Fruit fly (Drosophila melanogaster) whole organism, embryonic: ENCODE results near the gene baf.
A peak's percentile ranks its signal among the peaks of the same experiment; 100 is the strongest.

Experiments used
- ATbp ChIP-seq: fragments of 200-800 bp; sonication (Bioruptor generic); optimal IDR thresholded peaks from 2 replicates; lab custom pipeline; 2017; ENCODE audit warnings: missing biosample characterization, mild to moderate bottlenecking, missing genetic modification characterization, missing genetic modification reagents
- Ada2b ChIP-seq: fragments of 200-800 bp; sonication (Bioruptor generic); IDR thresholded peaks from 2 replicates; pipeline ENCODE4 v1.3.6; 2022; ENCODE audit warnings: missing biosample characterization, missing genetic modification characterization
- CG10267 ChIP-seq: fragments of 200-800 bp; sonication (Bioruptor generic); optimal IDR thresholded peaks from 2 replicates; lab custom pipeline; 2018; ENCODE audit warnings: missing biosample characterization, mild to moderate bottlenecking, missing genetic modification characterization, moderate library complexity
- CG10321 ChIP-seq: fragments of 200-800 bp; sonication (Bioruptor generic); IDR thresholded peaks from 2 replicates; pipeline ENCODE4 v1.3.6; 2022; ENCODE audit warnings: missing biosample characterization, missing genetic modification characterization
- CG11398 ChIP-seq: fragments of 200-800 bp; sonication (Bioruptor generic); optimal IDR thresholded peaks from 2 replicates; lab custom pipeline; 2016; ENCODE audit warnings: missing biosample characterization, missing genetic modification characterization
- CG14441 ChIP-seq: fragments of 200-800 bp; sonication (Bioruptor generic); IDR thresholded peaks from 2 replicates; pipeline ENCODE4 v1.3.6; 2022; ENCODE audit warnings: missing biosample characterization, missing genetic modification characterization
- CG16779 ChIP-seq: fragments of 200-800 bp; sonication (Bioruptor generic); IDR thresholded peaks from 2 replicates; pipeline ENCODE4 v1.3.6; 2022; ENCODE audit warnings: missing biosample characterization, missing genetic modification characterization
- CG17568 ChIP-seq: fragments of 200-800 bp; sonication (Bioruptor generic); optimal IDR thresholded peaks from 2 replicates; lab custom pipeline; 2018; ENCODE audit warnings: missing biosample characterization, mild to moderate bottlenecking, missing genetic modification characterization, moderate library complexity
- CG2678 ChIP-seq: fragments of 200-800 bp; sonication (Bioruptor generic); optimal IDR thresholded peaks from 3 replicates; lab custom pipeline; 2019; ENCODE audit warnings: missing biosample characterization, mild to moderate bottlenecking, missing genetic modification characterization, moderate library complexity
- CG2712 ChIP-seq: fragments of 200-800 bp; optimal IDR thresholded peaks from 3 replicates; lab custom pipeline; 2019; ENCODE audit warnings: missing biosample characterization, mild to moderate bottlenecking, missing genetic modification characterization, moderate library complexity
- CG31365 ChIP-seq: fragments of 200-800 bp; sonication (Bioruptor generic); optimal IDR thresholded peaks from 2 replicates; lab custom pipeline; 2018; ENCODE audit warnings: missing biosample characterization, mild to moderate bottlenecking, missing genetic modification characterization
- CG3726 ChIP-seq: fragments of 200-800 bp; sonication (Bioruptor generic); IDR thresholded peaks from 3 replicates; pipeline ENCODE4, ENCODE4 v1.3.6; 2022; ENCODE audit warnings: missing biosample characterization, missing genetic modification characterization
- CG4282 ChIP-seq: fragments of 200-800 bp; sonication (Bioruptor generic); optimal IDR thresholded peaks from 2 replicates; lab custom pipeline; 2016; ENCODE audit warnings: missing biosample characterization, missing genetic modification characterization
- CG43689 ChIP-seq: fragments of 200-800 bp; sonication (Bioruptor generic); IDR thresholded peaks from 2 replicates; pipeline ENCODE4 v1.3.6; 2022; ENCODE audit warnings: missing biosample characterization, missing genetic modification characterization
- CG4617 ChIP-seq: fragments of 200-800 bp; sonication (Bioruptor generic); optimal IDR thresholded peaks from 3 replicates; lab custom pipeline; 2016; ENCODE audit warnings: missing biosample characterization, missing genetic modification characterization, borderline replicate concordance
- CG6765 ChIP-seq: fragments of 200-800 bp; sonication (Bioruptor generic); optimal IDR thresholded peaks from 3 replicates; lab custom pipeline; 2017; ENCODE audit warnings: missing biosample characterization, mild to moderate bottlenecking, missing genetic modification characterization
- CG6813 ChIP-seq: fragments of 200-800 bp; sonication (Bioruptor generic); optimal IDR thresholded peaks from 2 replicates; lab custom pipeline; 2017; ENCODE audit warnings: missing biosample characterization, missing genetic modification characterization, mild to moderate bottlenecking, moderate library complexity, missing genetic modification reagents
- CG7357 ChIP-seq: fragments of 200-800 bp; sonication (Bioruptor generic); IDR thresholded peaks from 3 replicates; pipeline ENCODE4 v1.3.6; 2022; ENCODE audit warnings: missing biosample characterization, missing genetic modification characterization
- CG7839 ChIP-seq: fragments of 200-800 bp; sonication (Bioruptor generic); optimal IDR thresholded peaks from 3 replicates; lab custom pipeline; 2018; ENCODE audit warnings: missing biosample characterization, mild to moderate bottlenecking, missing genetic modification characterization, moderate library complexity
- CG9437 ChIP-seq: fragments of 200-800 bp; sonication (Bioruptor generic); optimal IDR thresholded peaks from 2 replicates; lab custom pipeline; 2018; ENCODE audit warnings: missing biosample characterization, mild to moderate bottlenecking, missing genetic modification characterization
- CG9727 ChIP-seq: fragments of 200-800 bp; sonication (Bioruptor generic); optimal IDR thresholded peaks from 3 replicates; lab custom pipeline; 2017; ENCODE audit warnings: missing biosample characterization, mild to moderate bottlenecking, missing genetic modification characterization
- Dip3 ChIP-seq: fragments of 200-800 bp; sonication (Bioruptor generic); optimal IDR thresholded peaks from 3 replicates; lab custom pipeline; 2016; ENCODE audit warnings: missing biosample characterization, missing genetic modification characterization
- ERR ChIP-seq: fragments of 200-800 bp; sonication (Bioruptor generic); optimal IDR thresholded peaks from 2 replicates; lab custom pipeline; 2016; ENCODE audit warnings: missing biosample characterization, missing genetic modification characterization
- GATAe ChIP-seq: fragments of 200-800 bp; sonication (Bioruptor generic); conservative IDR thresholded peaks from 2 replicates; pipeline ENCODE4 v1.3.6; 2022; ENCODE audit warnings: missing biosample characterization, missing genetic modification characterization
- HLHmδ ChIP-seq: fragments of 200-800 bp; sonication (Bioruptor generic); optimal IDR thresholded peaks from 2 replicates; lab custom pipeline; 2018; ENCODE audit warnings: missing biosample characterization, mild to moderate bottlenecking, missing genetic modification characterization, moderate library complexity
- Hey ChIP-seq: fragments of 200-800 bp; sonication (Bioruptor generic); optimal IDR thresholded peaks from 3 replicates; lab custom pipeline; 2018; ENCODE audit warnings: missing biosample characterization, mild to moderate bottlenecking, missing genetic modification characterization
- Hr3 ChIP-seq: fragments of 200-800 bp; sonication (Bioruptor generic); optimal IDR thresholded peaks from 3 replicates; lab custom pipeline; 2016; ENCODE audit warnings: missing biosample characterization, missing genetic modification characterization
- Hsf ChIP-seq: fragments of 200-800 bp; sonication (Bioruptor generic); optimal IDR thresholded peaks from 3 replicates; lab custom pipeline; 2016; ENCODE audit warnings: missing biosample characterization, missing genetic modification characterization
- Spps ChIP-seq: fragments of 200-800 bp; sonication (Bioruptor generic); optimal IDR thresholded peaks from 2 replicates; lab custom pipeline; 2018; ENCODE audit warnings: missing biosample characterization, mild to moderate bottlenecking, missing genetic modification characterization
- Sry-δ ChIP-seq: fragments of 200-800 bp; sonication (Bioruptor generic); optimal IDR thresholded peaks from 2 replicates; lab custom pipeline; 2016; ENCODE audit warnings: missing biosample characterization, missing genetic modification characterization
- Xbp1 ChIP-seq: fragments of 200-800 bp; sonication (Bioruptor generic); optimal IDR thresholded peaks from 3 replicates; lab custom pipeline; 2016; ENCODE audit warnings: missing biosample characterization, mild to moderate bottlenecking, missing genetic modification characterization
- ap ChIP-seq: fragments of 200-800 bp; sonication (Bioruptor generic); IDR thresholded peaks from 2 replicates; pipeline ENCODE4 v1.3.6; 2022; ENCODE audit warnings: missing biosample characterization, missing genetic modification characterization
- az2 ChIP-seq: fragments of 200-800 bp; sonication (Bioruptor generic); optimal IDR thresholded peaks from 3 replicates; lab custom pipeline; 2016; ENCODE audit warnings: missing biosample characterization, missing genetic modification characterization
- cad ChIP-seq: fragments of >200 bp; optimal IDR thresholded peaks from 2 replicates; lab custom pipeline; 2017; ENCODE audit warnings: missing biosample characterization, missing genetic modification characterization
- chn ChIP-seq: fragments of 200-800 bp; sonication (Bioruptor generic); optimal IDR thresholded peaks from 2 replicates; lab custom pipeline; 2016; ENCODE audit warnings: missing biosample characterization, missing genetic modification characterization
- dm ChIP-seq: fragments of 200-800 bp; sonication (Bioruptor generic); optimal IDR thresholded peaks from 3 replicates; lab custom pipeline; 2016; ENCODE audit warnings: missing biosample characterization, missing genetic modification characterization
- dmrt11E ChIP-seq: fragments of 200-800 bp; sonication (Bioruptor generic); optimal IDR thresholded peaks from 3 replicates; lab custom pipeline; 2018; ENCODE audit warnings: missing biosample characterization, mild to moderate bottlenecking, missing genetic modification characterization, moderate library complexity
- gt ChIP-seq: fragments of 200-800 bp; sonication (Bioruptor generic); IDR thresholded peaks from 2 replicates; pipeline ENCODE4 v1.3.6; 2022; ENCODE audit warnings: missing biosample characterization, missing genetic modification characterization
- lab ChIP-seq: fragments of 200-800 bp; sonication (Bioruptor generic); optimal IDR thresholded peaks from 3 replicates; lab custom pipeline; 2017; ENCODE audit warnings: missing biosample characterization, missing genetic modification characterization, mild to moderate bottlenecking, moderate library complexity, missing genetic modification reagents
- p53 ChIP-seq: fragments of 200-800 bp; sonication (Bioruptor generic); optimal IDR thresholded peaks from 2 replicates; lab custom pipeline; 2016; ENCODE audit warnings: missing biosample characterization, missing genetic modification characterization
- pho ChIP-seq: fragments of 200-800 bp; sonication (Bioruptor generic); optimal IDR thresholded peaks from 2 replicates; lab custom pipeline; 2016; ENCODE audit warnings: missing biosample characterization, missing genetic modification characterization
- run ChIP-seq: fragments of 200-800 bp; sonication (Bioruptor generic); optimal IDR thresholded peaks from 3 replicates; lab custom pipeline; 2018; ENCODE audit warnings: missing biosample characterization, mild to moderate bottlenecking, missing genetic modification characterization
- sna ChIP-seq: fragments of 200-800 bp; sonication (Bioruptor generic); IDR thresholded peaks from 2 replicates; pipeline ENCODE4 v1.3.6; 2022; ENCODE audit warnings: missing biosample characterization, missing genetic modification characterization; ENCODE audit not compliant: partially characterized antibody
- sqz ChIP-seq: fragments of 200-800 bp; sonication (Bioruptor generic); optimal IDR thresholded peaks from 3 replicates; lab custom pipeline; 2018; ENCODE audit warnings: missing biosample characterization, mild to moderate bottlenecking, missing genetic modification characterization
- sr ChIP-seq: fragments of 200-800 bp; sonication (Bioruptor generic); IDR thresholded peaks from 3 replicates; pipeline ENCODE4 v1.3.6; 2022; ENCODE audit warnings: missing biosample characterization, missing genetic modification characterization
- ssp ChIP-seq: fragments of 200-800 bp; sonication (Bioruptor generic); IDR thresholded peaks from 2 replicates; pipeline ENCODE4 v1.3.6; 2022; ENCODE audit warnings: missing biosample characterization, missing genetic modification characterization
- sug ChIP-seq: fragments of 200-800 bp; optimal IDR thresholded peaks from 2 replicates; lab custom pipeline; 2019; ENCODE audit warnings: missing biosample characterization, mild to moderate bottlenecking, missing genetic modification characterization, moderate library complexity
- tll ChIP-seq, 2 experiments: fragments of 200-800 bp in 1 of 2; fragments of >200 bp in 1 of 2; sonication (Bioruptor generic) in 1 of 2; optimal IDR thresholded peaks; 2 replicates each; lab custom pipeline; 2017 to 2019; ENCODE audit warnings: missing biosample characterization in 2 of 2, missing genetic modification characterization in 2 of 2, mild to moderate bottlenecking in 1 of 2, moderate library complexity in 1 of 2
- vfl ChIP-seq: fragments of 200-800 bp; sonication (Bioruptor generic); optimal IDR thresholded peaks from 2 replicates; lab custom pipeline; 2016; ENCODE audit warnings: missing biosample characterization, missing genetic modification characterization
- wdn ChIP-seq: fragments of 200-800 bp; sonication (Bioruptor generic); IDR thresholded peaks from 2 replicates; pipeline ENCODE4 v1.3.6; 2022; ENCODE audit warnings: missing biosample characterization, missing genetic modification characterization
- wek ChIP-seq: fragments of 200-800 bp; sonication (Bioruptor generic); optimal IDR thresholded peaks from 3 replicates; lab custom pipeline; 2018; ENCODE audit warnings: missing biosample characterization, mild to moderate bottlenecking, missing genetic modification characterization, moderate library complexity

The baf gene

dm6 chr2L:8030693-8031210 lies 1.5 kb downstream of the baf start, which contains the start of gene Cka:
Gene Cka, plus strand, starts transcription at chr2L:8030721.
- TF ChIP-seq lab (GFP tag; lab: Kevin White, UChicago) (peak; percentile 46), Ada2b (no peak), CG7839 (tag; lab: Kevin White, UChicago) (no peak), az2 (no peak), gt (GFP tag; lab: Robert Waterston, UW) (no peak), CG4282 (GFP tag; lab: Kevin White, UChicago) (peak; percentile 17), sqz (GFP tag; lab: Kevin White, UChicago) (peak; percentile 47), Hey (tag; lab: Kevin White, UChicago) (no peak), CG14441 (GFP tag; lab: Robert Waterston, UW) (no peak), GATAe (no peak), CG10321 (peak; percentile 98), wdn (GFP tag; lab: Robert Waterston, UW) (no peak), CG3726 (no peak), sr (GFP tag; lab: Robert Waterston, UW) (0 out of 3 replicates have a peak, but pooled peaks have one; percentile 12), Spps (tag; lab: Kevin White, UChicago) (no peak), ssp (GFP tag; lab: Robert Waterston, UW) (no peak), ATbp (GFP tag; lab: Kevin White, UChicago) (no peak), CG9727 (GFP tag; lab: Kevin White, UChicago) (peak; percentile 2), CG2678 (no peak), Xbp1 (GFP tag; lab: Kevin White, UChicago) (no peak), Hr3 (GFP tag; lab: Kevin White, UChicago) (no peak), ap (no peak), CG6813 (GFP tag; lab: Kevin White, UChicago) (no peak), CG31365 (no peak), run (tag; lab: Kevin White, UChicago) (no peak), CG9437 (GFP tag; lab: Kevin White, UChicago) (no peak), dmrt11E (tag; lab: Kevin White, UChicago) (no peak), tll (GFP tag; optimal IDR thresholded peaks at IDR 0.05; lab: Kevin White, UChicago) (peak in 1 of 2 experiments; percentile 75), CG2712 (tag; lab: Kevin White, UChicago) (no peak), Sry-δ (GFP tag; lab: Kevin White, UChicago) (no peak), wek (GFP tag; lab: Kevin White, UChicago) (peak; percentile 40), sna (GFP tag; lab: Robert Waterston, UW) (no peak), HLHmδ (GFP tag; lab: Kevin White, UChicago) (peak; percentile 54), vfl (GFP tag; lab: Kevin White, UChicago) (no peak), Hsf (GFP tag; lab: Kevin White, UChicago) (no peak), sug (tag; lab: Kevin White, UChicago) (no peak), dm (GFP tag; lab: Kevin White, UChicago) (peak; percentile 4), CG17568 (GFP tag; lab: Kevin White, UChicago) (no peak), CG16779 (no peak), CG10267 (tag; lab: Kevin White, UChicago) (no peak), CG4617 (GFP tag; lab: Kevin White, UChicago) (peak; percentile 93), CG11398 (GFP tag; lab: Kevin White, UChicago) (no peak), CG43689 (GFP tag; lab: Robert Waterston, UW) (no peak), p53 (GFP tag; lab: Kevin White, UChicago) (no peak), Dip3 (GFP tag; lab: Kevin White, UChicago) (no peak), ERR (no peak), chn (GFP tag; lab: Kevin White, UChicago) (no peak), pho (GFP tag; lab: Kevin White, UChicago) (no peak), CG6765 (GFP tag; lab: Kevin White, UChicago) (no peak), cad (no peak), CG7357 (GFP tag; lab: Robert Waterston, UW) (no peak)
